Worm (Caenorhabditis elegans): ENCODE measurements around the gene set-8.

- TF ChIP-seq ets-4 (GFP tag; optimal IDR thresholded peaks at IDR 0.05) (peak; percentile 54), xnd-1 (tag; optimal IDR thresholded peaks at IDR 0.05) (no peak), lin-40 (tag; optimal IDR thresholded peaks at IDR 0.05) (peak; percentile 78), snpc-4 (GFP tag; optimal IDR thresholded peaks at IDR 0.05) (no peak), snpc-4 (tag; optimal IDR thresholded peaks at IDR 0.05) (no peak), dox-1 (GFP tag; IDR thresholded peaks at IDR 0.05) (peak; percentile 58; the same call in 1 of the 2 replicates), ceh-58 (GFP tag; IDR thresholded peaks at IDR 0.05) (no peak), pbrm-1 (GFP tag; IDR thresholded peaks at IDR 0.05) (no peak), ama-1 (optimal IDR thresholded peaks at IDR 0.05) (no peak), ama-1 (GFP tag; optimal IDR thresholded peaks at IDR 0.05) (no peak), C17E4.6 (GFP tag; IDR thresholded peaks at IDR 0.05) (no peak), dpff-1 (tag; optimal IDR thresholded peaks at IDR 0.05) (no peak), F52B5.7 (tag; optimal IDR thresholded peaks at IDR 0.05) (no peak), ztf-28 (GFP tag; IDR thresholded peaks at IDR 0.05) (no peak), efl-1 (GFP tag; optimal IDR thresholded peaks at IDR 0.05) (no peak), F37B4.10 (GFP tag; IDR thresholded peaks at IDR 0.05) (no peak)
These were observed 26.6 kb upstream of the set-8 start, which contains the start of gene C29F7.3 for ce11 chrX:13419884-13420339.
